Worm (Caenorhabditis elegans): ENCODE measurements around the gene F16H6.7.

F16H6.7 gene

ce11 chrV:18243227-18243626 is 34.3 kb upstream of the F16H6.7 start:
- no peak for TF ChIP-seq fkh-6 (tag; optimal IDR thresholded peaks at IDR 0.05)
- TF ChIP-seq lim-6 (tag; optimal IDR thresholded peaks at IDR 0.05) = no peak
- no peak for TF ChIP-seq pax-1 (tag; optimal IDR thresholded peaks at IDR 0.05)
- no peak for TF ChIP-seq ceh-48 (tag; optimal IDR thresholded peaks at IDR 0.05)
- no peak for TF ChIP-seq ref-2 (tag; optimal IDR thresholded peaks at IDR 0.05)
- no peak for TF ChIP-seq pqm-1 (tag; optimal IDR thresholded peaks at IDR 0.05)

ce11 chrV:18241328-18241727 is 32.4 kb upstream of the F16H6.7 start, which contains the start of gene R10E8.8:
Gene R10E8.8, minus strand, starts transcription at chrV:18241670.
- TF ChIP-seq unc-3 (GFP tag; conservative IDR thresholded peaks at IDR 0.05) (no peak), unc-3 (tag; optimal IDR thresholded peaks at IDR 0.05) (no peak), mec-3 (tag; optimal IDR thresholded peaks at IDR 0.05; ENCODE audit: borderline replicate concordance) (no peak), C38D4.7 (GFP tag; optimal IDR thresholded peaks at IDR 0.05) (no peak), ztf-16 (tag; optimal IDR thresholded peaks at IDR 0.05) (no peak), ttx-3 (tag; optimal IDR thresholded peaks at IDR 0.05) (no peak), fax-1 (tag; optimal IDR thresholded peaks at IDR 0.05) (no peak), fkh-6 (tag; optimal IDR thresholded peaks at IDR 0.05) (no peak), sox-2 (GFP tag; IDR thresholded peaks at IDR 0.05) (no peak)

- TF ChIP-seq hlh-13 (GFP tag; optimal IDR thresholded peaks at IDR 0.05) = no peak
- no peak for TF ChIP-seq ama-1 (optimal IDR thresholded peaks at IDR 0.05)
- no peak for TF ChIP-seq zip-5 (tag; optimal IDR thresholded peaks at IDR 0.05)
- no peak for TF ChIP-seq tbx-2 (tag; optimal IDR thresholded peaks at IDR 0.05)
- TF ChIP-seq pat-9 (tag; optimal IDR thresholded peaks at IDR 0.05) = no peak
- TF ChIP-seq madf-2 (tag; optimal IDR thresholded peaks at IDR 0.05) = no peak
- no peak for TF ChIP-seq Y22D7AL.16 (tag; optimal IDR thresholded peaks at IDR 0.05)
- no peak for TF ChIP-seq pha-4 (tag; optimal IDR thresholded peaks at IDR 0.05)
- TF ChIP-seq sox-2 (GFP tag; IDR thresholded peaks at IDR 0.05) = no peak
- no peak for TF ChIP-seq pax-1 (tag; optimal IDR thresholded peaks at IDR 0.05)
- no peak for TF ChIP-seq ztf-16 (tag; optimal IDR thresholded peaks at IDR 0.05)
- no peak for TF ChIP-seq ceh-48 (tag; optimal IDR thresholded peaks at IDR 0.05)
- TF ChIP-seq T23F11.4 (GFP tag; optimal IDR thresholded peaks at IDR 0.05) = no peak
- no peak for TF ChIP-seq ceh-14 (tag; optimal IDR thresholded peaks at IDR 0.05)
- TF ChIP-seq ttx-3 (tag; optimal IDR thresholded peaks at IDR 0.05) = no peak
- no peak for TF ChIP-seq lin-11 (tag; optimal IDR thresholded peaks at IDR 0.05)
- TF ChIP-seq C08G9.2 (tag; optimal IDR thresholded peaks at IDR 0.05) = no peak
- TF ChIP-seq ceh-19 (GFP tag; optimal IDR thresholded peaks at IDR 0.05) = no peak
These were observed 27.8 kb upstream of the F16H6.7 start, which contains the start of gene R10E8.3 for ce11 chrV:18236714-18237288. Gene R10E8.3, minus strand, starts transcription at chrV:18236764.

- TF ChIP-seq tbx-7 (tag; optimal IDR thresholded peaks at IDR 0.05) = no peak
- TF ChIP-seq dmd-4 (tag; optimal IDR thresholded peaks at IDR 0.05; ENCODE audit: borderline replicate concordance) = no peak
- TF ChIP-seq hlh-13 (GFP tag; optimal IDR thresholded peaks at IDR 0.05) = no peak
- no peak for TF ChIP-seq unc-86 (tag; optimal IDR thresholded peaks at IDR 0.05)
- no peak for TF ChIP-seq K09A11.1 (tag; optimal IDR thresholded peaks at IDR 0.05; ENCODE audit: insufficient read depth)
- no peak for TF ChIP-seq fax-1 (tag; optimal IDR thresholded peaks at IDR 0.05)
- TF ChIP-seq hlh-8 (tag; optimal IDR thresholded peaks at IDR 0.05) = no peak
- TF ChIP-seq elt-4 (tag; optimal IDR thresholded peaks at IDR 0.05) = no peak
- TF ChIP-seq sox-4 (tag; optimal IDR thresholded peaks at IDR 0.05) = no peak
- no peak for TF ChIP-seq tbx-2 (tag; optimal IDR thresholded peaks at IDR 0.05)
- no peak for TF ChIP-seq ceh-19 (GFP tag; optimal IDR thresholded peaks at IDR 0.05)
- TF ChIP-seq unc-55 (GFP tag; optimal IDR thresholded peaks at IDR 0.05) = no peak
- TF ChIP-seq ceh-18 (tag; optimal IDR thresholded peaks at IDR 0.05) = no peak
- no peak for TF ChIP-seq ceh-34 (tag; optimal IDR thresholded peaks at IDR 0.05)
- no peak for TF ChIP-seq F13H6.1 (tag; optimal IDR thresholded peaks at IDR 0.05)
These were observed 26.8 kb upstream of the F16H6.7 start for ce11 chrV:18235808-18236207.

All from whole organism, late embryonic.